Worm (Caenorhabditis elegans) whole organism, L2 larva: ENCODE data around the gene acy-2.

ENCODE experiments used
- F13H6.1 ChIP-seq: sonication (generic microtip); optimal IDR thresholded peaks from 2 replicates; lab custom pipeline; 2016; ENCODE audit warnings: missing genetic modification characterization, missing compliant biosample characterization
- Y55F3AM.14 ChIP-seq: fragments of 200-800 bp; sonication (Bioruptor generic); optimal IDR thresholded peaks from 2 replicates; lab custom pipeline; 2018; ENCODE audit warnings: mild to moderate bottlenecking, missing genetic modification characterization, missing compliant biosample characterization
- ZK546.5 ChIP-seq: sonication (generic microtip); optimal IDR thresholded peaks from 2 replicates; lab custom pipeline; 2017; ENCODE audit warnings: missing biosample characterization, missing genetic modification characterization
- alr-1 ChIP-seq: fragments of 150-350 bp; optimal IDR thresholded peaks from 2 replicates; lab custom pipeline; 2014; ENCODE audit warnings: missing biosample characterization, missing genetic modification characterization
- aly-2 ChIP-seq: fragments of 150-350 bp; optimal IDR thresholded peaks from 2 replicates; lab custom pipeline; 2014; ENCODE audit warnings: missing biosample characterization, missing genetic modification characterization
- ama-1 ChIP-seq: fragments of 150-350 bp; optimal IDR thresholded peaks from 2 replicates; lab custom pipeline; 2018; ENCODE audit warnings: inconsistent platforms
- ceh-16 ChIP-seq: fragments of 150-350 bp; optimal IDR thresholded peaks from 2 replicates; lab custom pipeline; 2014; ENCODE audit warnings: missing biosample characterization, missing genetic modification characterization
- ceh-82 ChIP-seq: fragments of 150-350 bp; optimal IDR thresholded peaks from 2 replicates; lab custom pipeline; 2014; ENCODE audit warnings: missing biosample characterization, missing genetic modification characterization
- crh-2 ChIP-seq: sonication (generic microtip); optimal IDR thresholded peaks from 2 replicates; lab custom pipeline; 2017; ENCODE audit warnings: missing biosample characterization, missing genetic modification characterization
- dmd-4 ChIP-seq: sonication (generic microtip); optimal IDR thresholded peaks from 2 replicates; lab custom pipeline; 2017; ENCODE audit warnings: missing biosample characterization, missing genetic modification characterization
- egl-27 ChIP-seq: sonication (generic microtip); optimal IDR thresholded peaks from 3 replicates; lab custom pipeline; 2017; ENCODE audit warnings: missing biosample characterization, missing genetic modification reagents, missing genetic modification characterization
- elt-1 ChIP-seq: fragments of 150-350 bp; optimal IDR thresholded peaks from 2 replicates; lab custom pipeline; 2014; ENCODE audit warnings: missing biosample characterization, missing genetic modification characterization
- fos-1 ChIP-seq: fragments of 150-350 bp; optimal IDR thresholded peaks from 2 replicates; lab custom pipeline; 2014; ENCODE audit warnings: missing biosample characterization, missing genetic modification characterization
- gmeb-1 ChIP-seq: fragments of 150-350 bp; optimal IDR thresholded peaks from 2 replicates; lab custom pipeline; 2014; ENCODE audit warnings: missing biosample characterization, missing genetic modification characterization
- lin-11 ChIP-seq: fragments of 150-350 bp; sonication (generic microtip); optimal IDR thresholded peaks from 2 replicates; lab custom pipeline; 2014; ENCODE audit warnings: missing biosample characterization, missing genetic modification characterization, inconsistent platforms, mixed read lengths
- lin-13 ChIP-seq: fragments of 150-350 bp; optimal IDR thresholded peaks from 2 replicates; lab custom pipeline; 2014; ENCODE audit warnings: missing biosample characterization, missing genetic modification reagents, missing genetic modification characterization
- lsy-2 ChIP-seq, 2 experiments: fragments of 150-350 bp in 1 of 2; sonication (generic microtip) in 1 of 2; optimal IDR thresholded peaks; 2 replicates each; lab custom pipeline; 2014 to 2017; ENCODE audit warnings: missing biosample characterization in 2 of 2, missing genetic modification characterization in 2 of 2
- mab-5 ChIP-seq: fragments of 150-350 bp; optimal IDR thresholded peaks from 2 replicates; lab custom pipeline; 2014; ENCODE audit warnings: missing biosample characterization, missing genetic modification characterization
- mdl-1 ChIP-seq, 2 experiments: fragments of 150-350 bp in 1 of 2; sonication (generic microtip) in 1 of 2; optimal IDR thresholded peaks; 2 replicates each; lab custom pipeline; 2017; ENCODE audit warnings: missing biosample characterization in 2 of 2, missing genetic modification characterization in 2 of 2
- nhr-11 ChIP-seq: fragments of 150-350 bp; optimal IDR thresholded peaks from 2 replicates; lab custom pipeline; 2014; ENCODE audit warnings: missing biosample characterization, missing genetic modification characterization
- nhr-12 ChIP-seq: fragments of 150-350 bp; optimal IDR thresholded peaks from 2 replicates; lab custom pipeline; 2014; ENCODE audit warnings: missing biosample characterization, missing genetic modification characterization
- nhr-129 ChIP-seq: fragments of 150-350 bp; optimal IDR thresholded peaks from 2 replicates; lab custom pipeline; 2014; ENCODE audit warnings: missing biosample characterization, missing genetic modification characterization
- nhr-21 ChIP-seq: fragments of 150-350 bp; optimal IDR thresholded peaks from 2 replicates; lab custom pipeline; 2014; ENCODE audit warnings: missing biosample characterization, missing genetic modification characterization
- nhr-23 ChIP-seq: fragments of 150-350 bp; optimal IDR thresholded peaks from 2 replicates; lab custom pipeline; 2014; ENCODE audit warnings: missing biosample characterization, missing genetic modification reagents, missing genetic modification characterization
- nhr-25 ChIP-seq: fragments of 150-350 bp; sonication (generic microtip); optimal IDR thresholded peaks from 3 replicates; lab custom pipeline; 2014; ENCODE audit warnings: missing biosample characterization, missing genetic modification characterization
- nhr-6 ChIP-seq: fragments of 150-350 bp; optimal IDR thresholded peaks from 2 replicates; lab custom pipeline; 2014; ENCODE audit warnings: missing biosample characterization, missing genetic modification characterization
- nhr-77 ChIP-seq: fragments of 150-350 bp; optimal IDR thresholded peaks from 2 replicates; lab custom pipeline; 2014; ENCODE audit warnings: missing biosample characterization, missing genetic modification characterization
- peb-1 ChIP-seq: fragments of 150-350 bp; optimal IDR thresholded peaks from 2 replicates; lab custom pipeline; 2014; ENCODE audit warnings: missing biosample characterization, missing genetic modification characterization
- sem-4 ChIP-seq: fragments of 150-350 bp; optimal IDR thresholded peaks from 2 replicates; lab custom pipeline; 2014; ENCODE audit warnings: missing biosample characterization, missing genetic modification reagents, missing genetic modification characterization
- skn-1 ChIP-seq: sonication (generic microtip); optimal IDR thresholded peaks from 2 replicates; lab custom pipeline; 2017; ENCODE audit warnings: missing biosample characterization, missing genetic modification characterization
- sma-3 ChIP-seq: sonication (generic microtip); optimal IDR thresholded peaks from 2 replicates; lab custom pipeline; 2016; ENCODE audit warnings: missing genetic modification reagents, missing genetic modification characterization, missing compliant biosample characterization
- snpc-4 ChIP-seq: fragments of 150-350 bp; optimal IDR thresholded peaks from 2 replicates; lab custom pipeline; 2014; ENCODE audit warnings: missing biosample characterization, missing genetic modification characterization
- unc-39 ChIP-seq: fragments of 150-350 bp; optimal IDR thresholded peaks from 2 replicates; lab custom pipeline; 2014; ENCODE audit warnings: missing biosample characterization, missing genetic modification characterization
- unc-55 ChIP-seq: fragments of 150-350 bp; sonication (generic microtip); optimal IDR thresholded peaks from 3 replicates; lab custom pipeline; 2014; ENCODE audit warnings: missing biosample characterization, missing genetic modification reagents, missing genetic modification characterization
- unc-62 ChIP-seq: fragments of 150-350 bp; optimal IDR thresholded peaks from 2 replicates; lab custom pipeline; 2014; ENCODE audit warnings: missing biosample characterization, missing genetic modification reagents, missing genetic modification characterization
- ztf-1 ChIP-seq: fragments of 200-800 bp; sonication (Bioruptor generic); conservative IDR thresholded peaks from 2 replicates; pipeline ENCODE4 v1.3.6; 2022; ENCODE audit warnings: missing genetic modification characterization, missing compliant biosample characterization
- ztf-11 ChIP-seq: sonication (generic microtip); optimal IDR thresholded peaks from 2 replicates; lab custom pipeline; 2017; ENCODE audit warnings: missing biosample characterization, missing genetic modification characterization
- ztf-4 ChIP-seq: fragments of 150-350 bp; optimal IDR thresholded peaks from 2 replicates; lab custom pipeline; 2014; ENCODE audit warnings: missing biosample characterization, missing genetic modification characterization

Gene acy-2

ce11 chrV:5975724-5976123 lies at the start of gene acy-2:
acy-2 (plus strand) TSS chrV:5976024.
- no peak for TF ChIP-seq nhr-129 (tag; lab: Kevin White, UChicago)
- TF ChIP-seq egl-27 (tag; lab: Kevin White, UChicago) = no peak
- TF ChIP-seq nhr-12 (tag; lab: Kevin White, UChicago) = no peak
- no peak for TF ChIP-seq ZK546.5
- TF ChIP-seq nhr-6 = no peak
- no peak for TF ChIP-seq mab-5
- no peak for TF ChIP-seq crh-2 (tag; lab: Kevin White, UChicago)
- no peak for TF ChIP-seq lsy-2 (tag; optimal IDR thresholded peaks at IDR 0.05; lab: Kevin White, UChicago)
- TF ChIP-seq ceh-82 (tag; lab: Kevin White, UChicago) = no peak
- TF ChIP-seq ama-1 (lab: Kevin White, UChicago) = no peak
- no peak for TF ChIP-seq ceh-16 (tag; lab: Kevin White, UChicago)
- no peak for TF ChIP-seq nhr-25 (tag; lab: Kevin White, UChicago)
- no peak for TF ChIP-seq elt-1 (tag; lab: Kevin White, UChicago)
- no peak for TF ChIP-seq nhr-11
- TF ChIP-seq unc-55 (GFP tag; lab: Kevin White, UChicago) = no peak
- no peak for TF ChIP-seq lin-11 (tag; lab: Kevin White, UChicago)
- TF ChIP-seq ztf-4 (tag; lab: Kevin White, UChicago) = no peak
- TF ChIP-seq snpc-4 (tag; lab: Kevin White, UChicago) = no peak
- no peak for TF ChIP-seq skn-1 (tag; lab: Kevin White, UChicago)

- no peak for TF ChIP-seq crh-2 (tag; lab: Kevin White, UChicago)
- TF ChIP-seq ztf-11 (tag; lab: Kevin White, UChicago) = no peak
- TF ChIP-seq mdl-1 (tag; optimal IDR thresholded peaks at IDR 0.05; lab: Kevin White, UChicago) = no peak
- TF ChIP-seq nhr-129 (tag; lab: Kevin White, UChicago) = no peak
These were observed 48.5 kb upstream of the acy-2 start, which contains the start of gene srsx-17 for ce11 chrV:5927347-5927746. srsx-17 (plus strand) TSS chrV:5927647.

- TF ChIP-seq nhr-77 (tag; lab: Kevin White, UChicago) (no peak), nhr-6 (no peak), F13H6.1 (no peak), skn-1 (tag; lab: Kevin White, UChicago) (no peak), ceh-82 (tag; lab: Kevin White, UChicago) (no peak), fos-1 (no peak), dmd-4 (no peak), ceh-16 (tag; lab: Kevin White, UChicago) (no peak), peb-1 (tag; lab: Kevin White, UChicago) (no peak), nhr-21 (no peak), unc-39 (tag; lab: Kevin White, UChicago) (no peak), lin-11 (tag; lab: Kevin White, UChicago) (no peak), lin-13 (GFP tag; lab: Kevin White, UChicago) (no peak), nhr-129 (tag; lab: Kevin White, UChicago) (no peak), ztf-1 (GFP tag; lab: Robert Waterston, UW) (no peak), unc-55 (GFP tag; lab: Kevin White, UChicago) (no peak), nhr-25 (tag; lab: Kevin White, UChicago) (no peak), alr-1 (tag; lab: Kevin White, UChicago) (no peak), ztf-11 (tag; lab: Kevin White, UChicago) (no peak), unc-62 (no peak)
These were observed 47.8 kb upstream of the acy-2 start for ce11 chrV:5928006-5928405.

ce11 chrV:5930588-5930987 lies 45.2 kb upstream of the acy-2 start, which contains the start of gene galt-1:
galt-1 (plus strand) TSS chrV:5930905.
- no peak for TF ChIP-seq sem-4 (tag; lab: Kevin White, UChicago)
- peak; percentile 50 for TF ChIP-seq fos-1
- TF ChIP-seq ztf-1 (GFP tag; lab: Robert Waterston, UW) = no peak
- TF ChIP-seq unc-62 = no peak
- peak; percentile 17 for TF ChIP-seq crh-2 (tag; lab: Kevin White, UChicago)
- peak; percentile 0 for TF ChIP-seq gmeb-1 (tag; lab: Kevin White, UChicago)
- no peak for TF ChIP-seq Y55F3AM.14
- TF ChIP-seq, all 48 proteins: peak for 3

- TF ChIP-seq egl-27 (tag; lab: Kevin White, UChicago) (no peak), mdl-1 (tag; optimal IDR thresholded peaks at IDR 0.05; lab: Kevin White, UChicago) (no peak), unc-62 (no peak), nhr-23 (no peak), skn-1 (tag; lab: Kevin White, UChicago) (no peak), sma-3 (GFP tag; lab: Kevin White, UChicago) (no peak), ama-1 (lab: Kevin White, UChicago) (no peak), ztf-1 (GFP tag; lab: Robert Waterston, UW) (no peak), aly-2 (tag; lab: Kevin White, UChicago) (no peak), unc-55 (GFP tag; lab: Kevin White, UChicago) (no peak), peb-1 (tag; lab: Kevin White, UChicago) (no peak), unc-39 (tag; lab: Kevin White, UChicago) (no peak), nhr-21 (no peak), alr-1 (tag; lab: Kevin White, UChicago) (no peak)
- TF ChIP-seq, all 48 proteins: peak for 0
These were observed 39.1 kb upstream of the acy-2 start, which contains the start of the genes M03F8.5 and M03F8.7 for ce11 chrV:5936691-5937090. M03F8.5 (minus strand) TSS chrV:5936791. M03F8.7 (plus strand) TSS chrV:5936939.
